Worm (Caenorhabditis elegans) whole organism, early embryonic: ENCODE results near the gene srh-243.

Experiments used
- B0310.2 ChIP-seq: sonication (generic microtip); optimal IDR thresholded peaks from 2 replicates; lab custom pipeline; 2016; ENCODE audit warnings: mild to moderate bottlenecking, missing genetic modification characterization, missing compliant biosample characterization
- ama-1 ChIP-seq: fragments of 150-350 bp; optimal IDR thresholded peaks from 2 replicates; lab custom pipeline; 2014

DNA sequence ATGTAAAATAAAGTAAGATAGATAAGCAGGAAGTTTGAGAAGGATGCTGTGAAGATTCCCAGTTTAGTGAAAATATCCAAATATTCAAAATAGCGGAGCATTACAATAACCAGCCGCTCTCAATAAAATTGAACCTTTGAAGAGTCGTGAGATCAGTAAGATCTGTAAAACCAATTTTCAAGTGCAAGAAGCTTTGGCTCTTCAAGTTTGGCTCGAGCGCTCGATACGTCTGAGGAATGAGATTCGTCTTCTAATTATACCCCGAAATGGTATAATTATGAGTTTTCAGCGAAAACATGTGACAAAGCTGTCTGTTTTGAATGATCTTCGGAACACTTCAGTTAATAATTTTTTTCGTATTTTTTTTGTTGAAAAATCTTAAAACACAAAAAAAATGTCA, 29.6 kb downstream of the srh-243 start, which contains the start of gene str-46:
- TF ChIP-seq B0310.2 (tag; lab: Kevin White, UChicago), result no peak
- TF ChIP-seq ama-1 (lab: Kevin White, UChicago), result no peak
